Fruit fly (Drosophila melanogaster) S2 (cell line): ENCODE measurements around the gene Reg-2.

Experiments used
- CG8478 ChIP-seq: fragments of >200 bp; optimal IDR thresholded peaks from 2 replicates; lab custom pipeline; 2018
- CTCF ChIP-seq, 2 experiments: fragments of >200 bp; optimal IDR thresholded peaks; 2 replicates each; lab custom pipeline; 2018

DNA sequence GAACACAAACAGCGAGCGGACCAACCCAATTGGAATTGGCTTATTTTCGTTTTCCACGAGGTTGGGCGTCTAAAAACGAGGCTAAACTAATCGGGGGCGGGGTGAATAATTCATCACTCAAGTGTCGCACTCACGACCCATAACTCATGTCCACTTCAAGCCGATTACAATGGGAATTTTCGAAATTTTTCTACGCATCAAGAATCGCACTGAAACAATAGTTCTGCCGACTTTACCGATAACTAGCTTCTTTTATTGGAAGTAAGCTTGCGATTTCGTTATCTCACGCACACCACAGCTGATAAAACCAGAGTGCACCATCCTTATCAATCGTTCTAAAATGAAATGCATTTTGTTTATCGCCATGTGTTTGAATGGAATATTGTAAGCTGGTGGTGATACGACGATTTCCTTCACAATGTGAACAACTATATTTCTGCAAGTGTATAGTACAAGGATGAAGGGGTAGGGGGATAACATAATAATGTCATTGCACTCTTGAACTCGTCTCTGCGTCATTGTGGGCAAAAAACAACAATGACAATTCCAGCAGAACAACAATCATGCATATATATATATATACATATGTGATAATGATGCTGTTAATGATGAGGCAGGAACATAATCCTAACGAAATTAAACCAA lies 46.9 kb downstream of the Reg-2 start:
- no peak for TF ChIP-seq CTCF (optimal IDR thresholded peaks at IDR 0.05; lab: Kevin White, UChicago)
- TF ChIP-seq CG8478 (lab: Kevin White, UChicago): peak; percentile 9
